Worm (Caenorhabditis elegans) whole organism, young adult: ENCODE data around the gene C08E3.13.

ENCODE experiments used
- ama-1 ChIP-seq, 3 experiments: fragments of 150-350 bp in 1 of 3; sonication (generic microtip) in 2 of 3; optimal IDR thresholded peaks; 2 replicates each; lab custom pipeline; 2014 to 2018; ENCODE audit warnings: missing biosample characterization in 2 of 3, missing genetic modification characterization in 2 of 3, missing genetic modification reagents in 2 of 3
- atf-7 ChIP-seq: sonication (generic microtip); optimal IDR thresholded peaks from 2 replicates; lab custom pipeline; 2017; ENCODE audit warnings: mild to moderate bottlenecking, missing genetic modification characterization, missing compliant biosample characterization
- attf-3 ChIP-seq: fragments of 200-800 bp; sonication (Bioruptor generic); conservative IDR thresholded peaks from 2 replicates; pipeline ENCODE4 v1.3.6; 2022; ENCODE audit warnings: missing genetic modification reagents, missing genetic modification characterization, missing compliant biosample characterization
- attf-5 ChIP-seq: fragments of 200-800 bp; sonication (Bioruptor generic); optimal IDR thresholded peaks from 2 replicates; lab custom pipeline; 2018; ENCODE audit warnings: mild to moderate bottlenecking, missing genetic modification characterization, missing compliant biosample characterization
- ccch-3 ChIP-seq: fragments of 200-800 bp; sonication (Bioruptor generic); optimal IDR thresholded peaks from 2 replicates; lab custom pipeline; 2018; ENCODE audit warnings: mild to moderate bottlenecking, missing genetic modification characterization, missing compliant biosample characterization
- efl-1 ChIP-seq: fragments of 150-350 bp; optimal IDR thresholded peaks from 2 replicates; lab custom pipeline; 2014; ENCODE audit warnings: missing biosample characterization, missing genetic modification reagents, missing genetic modification characterization
- hmg-20 ChIP-seq: fragments of 200-800 bp; sonication (Bioruptor generic); IDR thresholded peaks from 2 replicates; pipeline ENCODE4 v1.3.6; 2022; ENCODE audit warnings: missing genetic modification reagents, missing genetic modification characterization, missing compliant biosample characterization
- sea-2 ChIP-seq: fragments of 200-800 bp; sonication (Bioruptor generic); IDR thresholded peaks from 2 replicates; pipeline ENCODE4 v1.3.6; 2022; ENCODE audit warnings: missing genetic modification characterization, missing compliant biosample characterization
- somi-1 ChIP-seq: fragments of 200-800 bp; sonication (Bioruptor generic); optimal IDR thresholded peaks from 2 replicates; lab custom pipeline; 2018; ENCODE audit warnings: mild to moderate bottlenecking, missing genetic modification characterization, missing compliant biosample characterization

DNA sequence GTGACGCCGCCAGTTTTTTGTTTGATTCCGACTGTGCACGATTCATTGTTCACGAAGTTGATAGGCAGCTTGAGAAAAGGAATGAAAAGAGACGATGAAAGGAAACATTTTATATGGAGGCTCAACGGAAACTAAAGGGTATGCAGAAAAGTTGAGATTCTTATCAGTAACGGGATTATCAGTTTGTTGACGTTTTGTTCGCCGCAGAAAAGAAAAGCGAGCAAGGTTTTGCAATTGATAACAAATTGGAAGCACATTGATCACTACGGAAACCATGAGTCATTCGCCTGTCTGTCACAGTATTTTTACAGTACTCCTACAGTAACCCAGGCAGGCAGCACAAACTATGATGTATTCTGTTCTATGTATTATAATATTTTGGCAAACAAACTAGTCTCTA lies 3.9 kb upstream of the C08E3.13 start:
- TF ChIP-seq sea-2 (GFP tag; lab: Robert Waterston, UW), result no peak
- TF ChIP-seq somi-1, result no peak
- no peak for TF ChIP-seq hmg-20 (GFP tag; lab: Robert Waterston, UW)
- no peak for TF ChIP-seq ama-1 (optimal IDR thresholded peaks at IDR 0.05; lab: Kevin White, UChicago)
- TF ChIP-seq ama-1 (GFP tag; optimal IDR thresholded peaks at IDR 0.05; lab: Kevin White, UChicago), result no peak
- TF ChIP-seq efl-1 (GFP tag; lab: Kevin White, UChicago), result no peak
- no peak for TF ChIP-seq attf-3 (GFP tag; lab: Robert Waterston, UW)
- TF ChIP-seq ccch-3 (GFP tag; lab: Kevin White, UChicago), result no peak
- TF ChIP-seq atf-7, result no peak
- TF ChIP-seq attf-5 (GFP tag; lab: Kevin White, UChicago), result no peak
